Worm (Caenorhabditis elegans) whole organism, L4 larva: ENCODE measurements around the gene cpt-1.

Experiments used
- F10B5.3 ChIP-seq: sonication (generic microtip); optimal IDR thresholded peaks from 2 replicates; lab custom pipeline; 2016; ENCODE audit warnings: mild to moderate bottlenecking, missing genetic modification characterization, missing compliant biosample characterization
- F26F4.8 ChIP-seq: fragments of 200-800 bp; sonication (Bioruptor generic); conservative IDR thresholded peaks from 2 replicates; pipeline ENCODE4 v1.3.6; 2022; ENCODE audit warnings: missing genetic modification characterization, missing compliant biosample characterization
- T26A8.4 ChIP-seq: fragments of 200-800 bp; sonication (Bioruptor generic); IDR thresholded peaks from 2 replicates; pipeline ENCODE4 v1.3.6; 2022; ENCODE audit warnings: missing genetic modification characterization, missing compliant biosample characterization
- Y105C5A.15 ChIP-seq: fragments of 200-800 bp; sonication (Bioruptor generic); IDR thresholded peaks from 2 replicates; pipeline ENCODE4 v1.3.6; 2022; ENCODE audit warnings: missing genetic modification characterization, missing compliant biosample characterization
- Y5F2A.4 ChIP-seq: fragments of 200-800 bp; sonication (Bioruptor generic); optimal IDR thresholded peaks from 2 replicates; lab custom pipeline; 2018; ENCODE audit warnings: mild to moderate bottlenecking, missing genetic modification characterization, missing compliant biosample characterization
- ZK546.5 ChIP-seq, 2 experiments: sonication (generic microtip); optimal IDR thresholded peaks; 2 replicates each; lab custom pipeline; 2017; ENCODE audit warnings: missing biosample characterization in 2 of 2, missing genetic modification characterization in 2 of 2
- ama-1 ChIP-seq: fragments of 150-350 bp; optimal IDR thresholded peaks from 2 replicates; lab custom pipeline; 2014; ENCODE audit warnings: inconsistent platforms, mixed read lengths
- arid-1 ChIP-seq: fragments of 200-800 bp; sonication (Bioruptor generic); conservative IDR thresholded peaks from 2 replicates; pipeline ENCODE4 v1.3.6; 2022; ENCODE audit warnings: missing genetic modification reagents, missing genetic modification characterization, missing compliant biosample characterization
- attf-4 ChIP-seq: sonication (generic microtip); optimal IDR thresholded peaks from 3 replicates; lab custom pipeline; 2017; ENCODE audit warnings: missing biosample characterization, missing genetic modification characterization
- ceh-44 ChIP-seq: fragments of 200-800 bp; sonication (Bioruptor generic); IDR thresholded peaks from 2 replicates; pipeline ENCODE4 v1.3.6; 2022; ENCODE audit warnings: missing genetic modification reagents, missing genetic modification characterization, missing compliant biosample characterization
- cey-2 ChIP-seq: sonication (generic microtip); optimal IDR thresholded peaks from 3 replicates; lab custom pipeline; 2017; ENCODE audit warnings: missing genetic modification characterization, mild to moderate bottlenecking, missing compliant biosample characterization, antibody characterized with exemption, borderline replicate concordance; ENCODE audit not compliant: insufficient read depth
- daf-12 ChIP-seq: fragments of 150-350 bp; optimal IDR thresholded peaks from 2 replicates; lab custom pipeline; 2014; ENCODE audit warnings: missing biosample characterization, missing genetic modification reagents, missing genetic modification characterization
- daf-16 ChIP-seq, 3 experiments: sonication (generic microtip); optimal IDR thresholded peaks; 2 replicates each; lab custom pipeline; 2016 to 2017; ENCODE audit warnings: missing genetic modification characterization in 3 of 3, missing genetic modification reagents in 3 of 3, mild to moderate bottlenecking in 2 of 3, missing compliant biosample characterization in 2 of 3, missing biosample characterization in 1 of 3, moderate library complexity in 1 of 3
- daf-19 ChIP-seq: fragments of 200-800 bp; sonication (Bioruptor generic); conservative IDR thresholded peaks from 2 replicates; pipeline ENCODE4 v1.3.6; 2022; ENCODE audit warnings: missing genetic modification characterization, missing compliant biosample characterization
- dpl-1 ChIP-seq: fragments of 150-350 bp; optimal IDR thresholded peaks from 2 replicates; lab custom pipeline; 2014; ENCODE audit warnings: missing biosample characterization, missing genetic modification reagents, missing genetic modification characterization
- dve-1 ChIP-seq: sonication (generic microtip); optimal IDR thresholded peaks from 2 replicates; lab custom pipeline; 2017; ENCODE audit warnings: antibody characterized with exemption, mild to moderate bottlenecking, missing genetic modification characterization, missing compliant biosample characterization; ENCODE audit not compliant: insufficient read depth
- egl-43 ChIP-seq: fragments of 200-800 bp; sonication (Bioruptor generic); IDR thresholded peaks from 2 replicates; pipeline ENCODE4 v1.3.6; 2022; ENCODE audit warnings: missing genetic modification reagents, missing genetic modification characterization, missing compliant biosample characterization
- hlh-11 ChIP-seq: fragments of 200-800 bp; sonication (Bioruptor generic); optimal IDR thresholded peaks from 2 replicates; lab custom pipeline; 2018; ENCODE audit warnings: mild to moderate bottlenecking, missing genetic modification characterization, missing compliant biosample characterization
- jun-1 ChIP-seq: fragments of 150-350 bp; optimal IDR thresholded peaks from 2 replicates; lab custom pipeline; 2014; ENCODE audit warnings: missing biosample characterization, missing genetic modification reagents, missing genetic modification characterization
- lim-7 ChIP-seq: fragments of 200-800 bp; sonication (Bioruptor generic); IDR thresholded peaks from 2 replicates; pipeline ENCODE4 v1.3.6; 2022; ENCODE audit warnings: missing genetic modification characterization, missing compliant biosample characterization
- lin-1 ChIP-seq: fragments of 200-800 bp; sonication (Bioruptor generic); IDR thresholded peaks from 2 replicates; pipeline ENCODE4 v1.3.6; 2022; ENCODE audit warnings: missing genetic modification reagents, missing genetic modification characterization, missing compliant biosample characterization
- lin-29 ChIP-seq: fragments of 200-800 bp; sonication (Bioruptor generic); IDR thresholded peaks from 2 replicates; pipeline ENCODE4 v1.3.6; 2022; ENCODE audit warnings: missing genetic modification reagents, missing genetic modification characterization, missing compliant biosample characterization
- lin-39 ChIP-seq: fragments of 150-350 bp; optimal IDR thresholded peaks from 2 replicates; lab custom pipeline; 2014; ENCODE audit warnings: missing biosample characterization, missing genetic modification reagents, missing genetic modification characterization
- madf-5 ChIP-seq, 2 experiments: fragments of 200-800 bp; sonication (Bioruptor generic); IDR thresholded peaks; 2 replicates each; pipeline ENCODE4 v1.3.6; 2022; ENCODE audit warnings: missing compliant biosample characterization in 2 of 2, missing genetic modification characterization in 2 of 2
- madf-9 ChIP-seq: fragments of 200-800 bp; sonication (Bioruptor generic); conservative IDR thresholded peaks from 2 replicates; pipeline ENCODE4 v1.3.6; 2022; ENCODE audit warnings: missing genetic modification reagents, missing genetic modification characterization, missing compliant biosample characterization
- mdt-29 ChIP-seq: fragments of 200-800 bp; sonication (Bioruptor generic); IDR thresholded peaks from 2 replicates; pipeline ENCODE4 v1.3.6; 2022; ENCODE audit warnings: missing genetic modification reagents, missing genetic modification characterization, missing compliant biosample characterization
- mes-2 ChIP-seq: sonication (generic microtip); optimal IDR thresholded peaks from 2 replicates; lab custom pipeline; 2016; ENCODE audit warnings: missing genotype, mild to moderate bottlenecking, missing genetic modification characterization, missing compliant biosample characterization; ENCODE audit not compliant: poor library complexity, severe bottlenecking
- mxl-2 ChIP-seq: fragments of 200-800 bp; sonication (Bioruptor generic); conservative IDR thresholded peaks from 2 replicates; pipeline ENCODE4 v1.3.6; 2022; ENCODE audit warnings: missing genetic modification reagents, missing genetic modification characterization, missing compliant biosample characterization
- nhr-10 ChIP-seq: fragments of 150-350 bp; optimal IDR thresholded peaks from 2 replicates; lab custom pipeline; 2014; ENCODE audit warnings: missing biosample characterization, missing genetic modification characterization
- nhr-102 ChIP-seq: sonication (generic microtip); optimal IDR thresholded peaks from 2 replicates; lab custom pipeline; 2016; ENCODE audit warnings: mild to moderate bottlenecking, missing genetic modification characterization, moderate library complexity, missing compliant biosample characterization
- nhr-111 ChIP-seq: fragments of 200-800 bp; sonication (Bioruptor generic); optimal IDR thresholded peaks from 2 replicates; lab custom pipeline; 2018; ENCODE audit warnings: mild to moderate bottlenecking, missing genetic modification characterization, missing compliant biosample characterization
- nhr-25 ChIP-seq: sonication (generic microtip); optimal IDR thresholded peaks from 2 replicates; lab custom pipeline; 2017; ENCODE audit warnings: missing genetic modification characterization, mild to moderate bottlenecking, missing compliant biosample characterization, antibody characterized with exemption, moderate library complexity, borderline replicate concordance; ENCODE audit not compliant: insufficient read depth
- nhr-28 ChIP-seq: fragments of 150-350 bp; optimal IDR thresholded peaks from 2 replicates; lab custom pipeline; 2014; ENCODE audit warnings: missing biosample characterization, missing genetic modification characterization
- nhr-41 ChIP-seq: fragments of 200-800 bp; sonication (Bioruptor generic); IDR thresholded peaks from 2 replicates; pipeline ENCODE4 v1.3.6; 2022; ENCODE audit warnings: missing genetic modification reagents, missing genetic modification characterization, missing compliant biosample characterization
- nhr-48 ChIP-seq: sonication (generic microtip); optimal IDR thresholded peaks from 2 replicates; lab custom pipeline; 2016; ENCODE audit warnings: mild to moderate bottlenecking, missing genetic modification characterization, missing compliant biosample characterization
- nhr-6 ChIP-seq: fragments of 150-350 bp; optimal IDR thresholded peaks from 2 replicates; lab custom pipeline; 2014; ENCODE audit warnings: missing biosample characterization, missing genetic modification characterization
- pha-4 ChIP-seq, 2 experiments: fragments of 150-350 bp in 1 of 2; fragments of 200-800 bp in 1 of 2; sonication (Bioruptor generic) in 1 of 2; IDR thresholded peaks in 1 of 2; optimal IDR thresholded peaks in 1 of 2; 2 replicates each; pipeline versions ENCODE4 v1.3.6 to Lab custom; 2014 to 2022; ENCODE audit warnings: missing genetic modification characterization in 2 of 2, missing genetic modification reagents in 2 of 2, missing biosample characterization in 1 of 2, missing compliant biosample characterization in 1 of 2
- php-3 ChIP-seq: fragments of 200-800 bp; sonication (Bioruptor generic); IDR thresholded peaks from 2 replicates; pipeline ENCODE4 v1.3.6; 2022; ENCODE audit warnings: missing genetic modification reagents, missing genetic modification characterization, missing compliant biosample characterization
- pqm-1 ChIP-seq: sonication (generic microtip); optimal IDR thresholded peaks from 2 replicates; lab custom pipeline; 2017; ENCODE audit warnings: missing biosample characterization, missing genetic modification characterization
- rbr-2 ChIP-seq: sonication (generic microtip); optimal IDR thresholded peaks from 2 replicates; lab custom pipeline; 2016; ENCODE audit warnings: missing genotype, missing genetic modification characterization, missing compliant biosample characterization
- sdz-12 ChIP-seq: fragments of 200-800 bp; sonication (Bioruptor generic); optimal IDR thresholded peaks from 2 replicates; lab custom pipeline; 2018; ENCODE audit warnings: mild to moderate bottlenecking, missing genetic modification characterization, missing compliant biosample characterization
- set-16 ChIP-seq: fragments of 200-800 bp; sonication (Bioruptor generic); IDR thresholded peaks from 2 replicates; pipeline ENCODE4 v1.3.6; 2022; ENCODE audit warnings: missing genetic modification reagents, missing genetic modification characterization, missing compliant biosample characterization
- snpc-1.2 ChIP-seq: fragments of 200-800 bp; sonication (Bioruptor generic); IDR thresholded peaks from 2 replicates; pipeline ENCODE4 v1.3.6; 2022; ENCODE audit warnings: missing genetic modification reagents, missing genetic modification characterization, missing compliant biosample characterization
- spr-3 ChIP-seq: fragments of 200-800 bp; sonication (Bioruptor generic); optimal IDR thresholded peaks from 2 replicates; lab custom pipeline; 2018; ENCODE audit warnings: mild to moderate bottlenecking, missing genetic modification characterization, missing compliant biosample characterization
- tra-1 ChIP-seq: fragments of 200-800 bp; sonication (Bioruptor generic); IDR thresholded peaks from 2 replicates; pipeline ENCODE4 v1.3.6; 2022; ENCODE audit warnings: missing genetic modification reagents, missing genetic modification characterization, missing compliant biosample characterization
- unc-130 ChIP-seq: sonication (generic microtip); optimal IDR thresholded peaks from 2 replicates; lab custom pipeline; 2016; ENCODE audit warnings: missing genetic modification reagents, missing genetic modification characterization, missing compliant biosample characterization
- zip-11 ChIP-seq: fragments of 200-800 bp; sonication (Bioruptor generic); IDR thresholded peaks from 2 replicates; pipeline ENCODE4 v1.3.6; 2022; ENCODE audit warnings: missing genetic modification characterization, missing compliant biosample characterization

Gene cpt-1

DNA sequence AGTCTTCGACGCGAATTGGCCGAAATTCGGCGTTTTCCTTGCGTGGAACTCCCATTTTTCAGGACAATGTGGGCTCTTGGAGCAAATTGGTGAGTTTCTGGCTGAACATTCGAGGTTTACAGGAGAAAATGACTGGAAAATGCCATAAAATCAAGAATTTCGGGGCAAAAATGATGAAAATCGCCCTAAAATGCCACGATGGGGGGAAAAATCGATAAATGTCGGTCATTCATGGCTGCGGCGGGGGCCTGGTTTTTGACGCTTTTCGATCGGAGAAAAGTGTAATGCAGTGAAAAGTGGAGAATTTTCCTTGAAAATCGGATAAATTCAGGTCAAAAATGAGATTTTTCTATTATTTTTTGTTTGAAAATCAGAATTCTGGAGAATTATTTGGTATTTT lies 8.9 kb upstream of the cpt-1 start, which contains the start of the genes Y46G5A.18 and Y46G5A.47:
Gene Y46G5A.18, minus strand, starts transcription at position 101 of the 400 bp plus-strand sequence.
Gene Y46G5A.47, minus strand, starts transcription at position 146 of the 400 bp plus-strand sequence.
- TF ChIP-seq madf-9 (GFP tag; lab: Robert Waterston, UW), result no peak
- no peak for TF ChIP-seq tra-1 (GFP tag; lab: Robert Waterston, UW)
- no peak for TF ChIP-seq nhr-102
- no peak for TF ChIP-seq pqm-1
- TF ChIP-seq T26A8.4 (GFP tag; lab: Robert Waterston, UW), result no peak
- no peak for TF ChIP-seq jun-1 (tag; lab: Kevin White, UChicago)
- TF ChIP-seq lin-1 (GFP tag; lab: Robert Waterston, UW), result no peak
- TF ChIP-seq daf-12 (tag; lab: Kevin White, UChicago), result no peak
- no peak for TF ChIP-seq attf-4
- no peak for TF ChIP-seq hlh-11 (tag; lab: Kevin White, UChicago)
- TF ChIP-seq mxl-2 (GFP tag; lab: Robert Waterston, UW), result no peak
- no peak for TF ChIP-seq cey-2
- no peak for TF ChIP-seq nhr-10 (tag; lab: Kevin White, UChicago)
- no peak for TF ChIP-seq dpl-1 (GFP tag; lab: Kevin White, UChicago)
- no peak for TF ChIP-seq daf-19 (GFP tag; lab: Robert Waterston, UW)

DNA sequence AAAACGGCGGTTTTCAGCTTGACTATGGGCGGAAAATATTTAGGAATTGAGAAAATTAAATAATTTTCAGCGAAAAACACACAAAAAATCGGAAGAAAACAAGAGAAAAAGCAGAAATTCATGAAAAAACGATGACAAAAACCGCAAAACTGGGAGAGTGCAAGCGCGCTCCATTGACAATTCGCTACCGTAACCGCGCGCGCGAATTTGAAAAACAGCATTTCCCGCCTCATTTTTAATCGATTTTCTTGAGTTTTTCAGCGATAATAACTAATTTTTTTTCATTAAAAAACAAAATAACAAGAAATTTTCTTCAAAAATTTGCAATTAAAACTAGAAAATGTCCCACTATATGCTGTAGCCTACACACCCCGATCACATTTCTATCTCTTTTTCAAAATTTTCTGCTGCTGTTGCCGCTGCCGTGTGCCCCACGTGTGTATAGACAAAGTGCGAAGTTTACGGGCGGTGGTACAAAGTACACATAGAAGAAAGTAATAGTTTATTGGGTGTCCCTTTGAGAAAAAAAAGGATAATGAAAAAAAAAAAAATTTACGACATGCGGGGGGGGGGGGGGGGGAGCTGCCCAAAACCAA lies 3.8 kb upstream of the cpt-1 start:
- TF ChIP-seq arid-1 (GFP tag; lab: Robert Waterston, UW) (no peak), F26F4.8 (no peak), zip-11 (GFP tag; lab: Robert Waterston, UW) (no peak), nhr-111 (GFP tag; lab: Kevin White, UChicago) (no peak), spr-3 (no peak), Y5F2A.4 (GFP tag; lab: Kevin White, UChicago) (no peak), egl-43 (GFP tag; lab: Robert Waterston, UW) (no peak), mdt-29 (no peak), mes-2 (tag; lab: Kevin White, UChicago) (peak; percentile 20), nhr-10 (tag; lab: Kevin White, UChicago) (no peak), rbr-2 (tag; lab: Kevin White, UChicago) (no peak), nhr-41 (GFP tag; lab: Robert Waterston, UW) (no peak), mxl-2 (GFP tag; lab: Robert Waterston, UW) (no peak), nhr-6 (tag; lab: Kevin White, UChicago) (no peak), ceh-44 (GFP tag; lab: Robert Waterston, UW) (no peak), nhr-25 (tag; lab: Kevin White, UChicago) (no peak), daf-16 (GFP tag; optimal IDR thresholded peaks at IDR 0.05; lab: Kevin White, UChicago) (no peak), daf-16 (tag; optimal IDR thresholded peaks at IDR 0.05; lab: Kevin White, UChicago) (no peak), dve-1 (tag; lab: Kevin White, UChicago) (no peak), Y105C5A.15 (GFP tag; lab: Robert Waterston, UW) (no peak), pha-4 (GFP tag; IDR thresholded peaks at IDR 0.05; lab: Robert Waterston, UW) (no peak), pha-4 (tag; optimal IDR thresholded peaks at IDR 0.05; lab: Kevin White, UChicago) (no peak), sdz-12 (GFP tag; lab: Kevin White, UChicago) (no peak), lin-39 (tag; lab: Kevin White, UChicago) (no peak), lim-7 (no peak), nhr-48 (tag; lab: Kevin White, UChicago) (no peak), set-16 (GFP tag; lab: Robert Waterston, UW) (no peak), unc-130 (GFP tag; lab: Kevin White, UChicago) (peak; percentile 29), dpl-1 (GFP tag; lab: Kevin White, UChicago) (peak; percentile 39), attf-4 (no peak), ZK546.5 (tag; optimal IDR thresholded peaks at IDR 0.05; lab: Kevin White, UChicago) (no peak), nhr-28 (tag; lab: Kevin White, UChicago) (peak; percentile 77), pqm-1 (no peak), F10B5.3 (tag; lab: Kevin White, UChicago) (no peak), madf-5 (GFP tag; IDR thresholded peaks at IDR 0.05; lab: Robert Waterston, UW) (no peak), lin-29 (GFP tag; lab: Robert Waterston, UW) (no peak), snpc-1.2 (GFP tag; lab: Robert Waterston, UW) (peak; percentile 29; the same call in 1 of the 2 replicates), php-3 (GFP tag; lab: Robert Waterston, UW) (no peak), ama-1 (peak; percentile 4)
